Worm (Caenorhabditis elegans): Measurements from ENCODE around the gene R02D5.4.

Gene R02D5.4

ce11 chrV:14510746-14511145 lies 26.3 kb upstream of the R02D5.4 start, which contains the start of gene R02D5.9:
Gene R02D5.9, minus strand, starts transcription at chrV:14511123.
- TF ChIP-seq ztf-22 (GFP tag; optimal IDR thresholded peaks at IDR 0.05) (no peak), C17E4.6 (GFP tag; IDR thresholded peaks at IDR 0.05) (no peak), nhr-90 (tag; optimal IDR thresholded peaks at IDR 0.05) (no peak)

- TF ChIP-seq mcd-1 (GFP tag; IDR thresholded peaks at IDR 0.05): no peak
- no peak for TF ChIP-seq K12H6.12 (tag; optimal IDR thresholded peaks at IDR 0.05)
- no peak for TF ChIP-seq zfh-2 (GFP tag; conservative IDR thresholded peaks at IDR 0.05)
- no peak for TF ChIP-seq B0336.3 (GFP tag; IDR thresholded peaks at IDR 0.05)
- no peak for TF ChIP-seq madf-10 (tag; optimal IDR thresholded peaks at IDR 0.05)
- TF ChIP-seq fkh-3 (tag; optimal IDR thresholded peaks at IDR 0.05): no peak
- TF ChIP-seq tbp1 (GFP tag; optimal IDR thresholded peaks at IDR 0.05): no peak
- no peak for TF ChIP-seq ccch-3 (GFP tag; optimal IDR thresholded peaks at IDR 0.05)
- no peak for TF ChIP-seq F57A8.1 (GFP tag; optimal IDR thresholded peaks at IDR 0.05)
- TF ChIP-seq nfyb-1 (GFP tag; IDR thresholded peaks at IDR 0.05): no peak
- no peak for TF ChIP-seq madf-8 (GFP tag; conservative IDR thresholded peaks at IDR 0.05)
- TF ChIP-seq repo-1 (tag; optimal IDR thresholded peaks at IDR 0.05): no peak
- no peak for TF ChIP-seq F52B5.7 (tag; optimal IDR thresholded peaks at IDR 0.05)
These were observed 24.1 kb upstream of the R02D5.4 start for ce11 chrV:14508556-14508955.

- no peak for TF ChIP-seq F52B5.7 (tag; optimal IDR thresholded peaks at IDR 0.05)
- TF ChIP-seq ztf-25 (GFP tag; IDR thresholded peaks at IDR 0.05): 0 out of 2 replicates have a peak, but pooled peaks have one; percentile 48
- TF ChIP-seq dpl-1 (GFP tag; optimal IDR thresholded peaks at IDR 0.05): no peak
- TF ChIP-seq pbrm-1 (GFP tag; IDR thresholded peaks at IDR 0.05): no peak
- no peak for TF ChIP-seq gei-17 (GFP tag; optimal IDR thresholded peaks at IDR 0.05)
- TF ChIP-seq tlf-1 (GFP tag; optimal IDR thresholded peaks at IDR 0.05): no peak
These were observed 23.6 kb upstream of the R02D5.4 start, which contains the start of gene R02D5.1 for ce11 chrV:14508005-14508521. Gene R02D5.1, plus strand, starts transcription at chrV:14508249.

ce11 chrV:14506713-14507675 lies 22.5 kb upstream of the R02D5.4 start:
- TF ChIP-seq snpc-1.3 (tag; optimal IDR thresholded peaks at IDR 0.05; ENCODE audit: insufficient read depth): no peak
- TF ChIP-seq Y56A3A.18 (GFP tag; IDR thresholded peaks at IDR 0.05): no peak
- no peak for TF ChIP-seq F52B5.7 (tag; optimal IDR thresholded peaks at IDR 0.05)
- TF ChIP-seq mes-4 (tag; optimal IDR thresholded peaks at IDR 0.05): no peak
- TF ChIP-seq fkh-3 (tag; optimal IDR thresholded peaks at IDR 0.05): no peak
- TF ChIP-seq egl-44 (GFP tag; IDR thresholded peaks at IDR 0.05): no peak
- TF ChIP-seq atf-7 (tag; optimal IDR thresholded peaks at IDR 0.05): no peak
- TF ChIP-seq nhr-27 (tag; optimal IDR thresholded peaks at IDR 0.05): no peak
- TF ChIP-seq ets-4 (GFP tag; optimal IDR thresholded peaks at IDR 0.05): no peak
- TF ChIP-seq snpc-4 (GFP tag; optimal IDR thresholded peaks at IDR 0.05): no peak
- no peak for TF ChIP-seq snpc-4 (tag; optimal IDR thresholded peaks at IDR 0.05)
- no peak for TF ChIP-seq ztf-6 (GFP tag; IDR thresholded peaks at IDR 0.05)
- TF ChIP-seq him-1 (tag; optimal IDR thresholded peaks at IDR 0.05): no peak
- TF ChIP-seq D2030.7 (GFP tag; IDR thresholded peaks at IDR 0.05): no peak
- TF ChIP-seq ZK185.1 (tag; optimal IDR thresholded peaks at IDR 0.05; ENCODE audit: poor library complexity, severe bottlenecking): no peak
- TF ChIP-seq lag-1 (GFP tag; IDR thresholded peaks at IDR 0.05): no peak

All from whole organism, young adult.